Worm (Caenorhabditis elegans) whole organism, midembryonic: ENCODE results near the gene R04E5.7.

ENCODE experiments used
- T22C8.4 ChIP-seq: fragments of 200-800 bp; sonication (Bioruptor generic); IDR thresholded peaks from 2 replicates; pipeline ENCODE4 v1.3.6; 2022; ENCODE audit warnings: missing genetic modification characterization, missing compliant biosample characterization
- cog-1 ChIP-seq: sonication (generic microtip); optimal IDR thresholded peaks from 2 replicates; lab custom pipeline; 2016; ENCODE audit warnings: missing genetic modification characterization, missing compliant biosample characterization
- flt-1 ChIP-seq: fragments of 200-800 bp; sonication (Bioruptor generic); IDR thresholded peaks from 2 replicates; pipeline ENCODE4 v1.3.6; 2022; ENCODE audit warnings: missing genetic modification characterization, missing compliant biosample characterization
- klf-2 ChIP-seq: fragments of 200-800 bp; sonication (Bioruptor generic); conservative IDR thresholded peaks from 2 replicates; pipeline ENCODE4 v1.3.6; 2022; ENCODE audit warnings: missing genetic modification reagents, missing genetic modification characterization, missing compliant biosample characterization
- med-1 ChIP-seq: sonication (generic microtip); optimal IDR thresholded peaks from 2 replicates; lab custom pipeline; 2017; ENCODE audit warnings: missing genetic modification characterization, mild to moderate bottlenecking, missing compliant biosample characterization, antibody characterized with exemption, missing genetic modification reagents; ENCODE audit not compliant: insufficient read depth
- ref-1 ChIP-seq: fragments of 200-800 bp; sonication (Bioruptor generic); conservative IDR thresholded peaks from 2 replicates; pipeline ENCODE4 v1.3.6; 2022; ENCODE audit warnings: missing genetic modification reagents, missing genetic modification characterization, missing compliant biosample characterization
- tab-1 ChIP-seq: fragments of 200-800 bp; sonication (Bioruptor generic); IDR thresholded peaks from 2 replicates; pipeline ENCODE4 v1.3.6; 2022; ENCODE audit warnings: missing genetic modification characterization, missing compliant biosample characterization
- ztf-23 ChIP-seq: fragments of 200-800 bp; sonication (Bioruptor generic); IDR thresholded peaks from 2 replicates; pipeline ENCODE4 v1.3.6; 2022; ENCODE audit warnings: missing genetic modification reagents, missing genetic modification characterization, missing compliant biosample characterization
- ztf-29 ChIP-seq: fragments of 200-800 bp; sonication (Bioruptor generic); IDR thresholded peaks from 2 replicates; pipeline ENCODE4 v1.3.6; 2022; ENCODE audit warnings: missing genetic modification reagents, missing genetic modification characterization, missing compliant biosample characterization

- TF ChIP-seq tab-1 (GFP tag; lab: Robert Waterston, UW) (no peak), flt-1 (GFP tag; lab: Robert Waterston, UW) (no peak), ref-1 (no peak), ztf-29 (GFP tag; lab: Robert Waterston, UW) (no peak), cog-1 (no peak), klf-2 (GFP tag; lab: Robert Waterston, UW) (no peak), med-1 (no peak), T22C8.4 (GFP tag; lab: Robert Waterston, UW) (no peak), ztf-23 (GFP tag; lab: Robert Waterston, UW) (no peak)
These were observed 11.7 kb upstream of the R04E5.7 start for ce11 chrX:8808740-8809139.
